Fruit fly (Drosophila melanogaster): ENCODE measurements around the gene CG3823.
A peak's percentile ranks its signal among the peaks of the same experiment; 100 is the strongest.

The CG3823 gene

DNA sequence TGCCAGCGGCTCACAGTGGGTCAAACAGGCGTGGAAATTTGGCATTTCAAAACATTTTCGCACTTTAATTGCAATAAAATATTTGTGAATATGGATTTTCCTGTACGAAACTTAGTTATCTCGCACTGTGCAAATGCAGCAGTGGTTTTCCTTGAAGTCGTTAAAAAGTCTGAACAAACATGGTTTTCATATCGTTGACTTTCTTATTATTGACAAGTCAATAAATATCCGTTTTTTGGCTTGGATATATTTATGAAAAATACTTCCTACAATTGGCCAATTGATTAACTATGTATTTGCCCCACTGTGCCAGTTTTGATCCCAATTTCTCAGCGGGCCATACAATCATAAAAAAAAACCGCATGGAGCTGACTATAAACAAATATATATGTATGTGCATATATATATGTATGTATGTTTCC lies 38.3 kb upstream of the CG3823 start (continued):
- TF ChIP-seq CG4707 (GFP tag; optimal IDR thresholded peaks at IDR 0.05) = peak; percentile 91
- peak; percentile 82 for TF ChIP-seq C15 (GFP tag; IDR thresholded peaks at IDR 0.05)
- TF ChIP-seq E2f1 (GFP tag; IDR thresholded peaks at IDR 0.05) = peak; percentile 93
- TF ChIP-seq E2f2 (GFP tag; IDR thresholded peaks at IDR 0.05) = peak; percentile 84
- peak; percentile 96 for TF ChIP-seq CG34422 (GFP tag; IDR thresholded peaks at IDR 0.05)
- TF ChIP-seq CG16863 (GFP tag; optimal IDR thresholded peaks at IDR 0.05) = peak; percentile 97
- peak; percentile 80 for TF ChIP-seq luna (GFP tag; optimal IDR thresholded peaks at IDR 0.05)
- TF ChIP-seq CkIIα-i1 (GFP tag; IDR thresholded peaks at IDR 0.05) = peak; percentile 70; the same call in 1 of the 2 replicates
- TF ChIP-seq CG2116 (GFP tag; optimal IDR thresholded peaks at IDR 0.05) = peak; percentile 84
- TF ChIP-seq Mrtf (GFP tag; IDR thresholded peaks at IDR 0.05) = peak; percentile 93
- TF ChIP-seq MESR4 (GFP tag; optimal IDR thresholded peaks at IDR 0.05) = peak; percentile 26
- TF ChIP-seq org-1 (GFP tag; optimal IDR thresholded peaks at IDR 0.05) = peak; percentile 97
- peak; percentile 69 for TF ChIP-seq Taf1 (GFP tag; IDR thresholded peaks at IDR 0.05)
- peak; percentile 94 for TF ChIP-seq CG5245 (GFP tag; optimal IDR thresholded peaks at IDR 0.05)
- TF ChIP-seq dysf (GFP tag; IDR thresholded peaks at IDR 0.05) = peak; percentile 96
- peak; percentile 31 for TF ChIP-seq abd-A (tag; optimal IDR thresholded peaks at IDR 0.05)
- TF ChIP-seq zfh2 (GFP tag; optimal IDR thresholded peaks at IDR 0.05) = peak; percentile 89
- TF ChIP-seq HLHmδ (GFP tag; optimal IDR thresholded peaks at IDR 0.05) = no peak
- TF ChIP-seq cg (GFP tag; optimal IDR thresholded peaks at IDR 0.05) = no peak
- peak; percentile 91 for TF ChIP-seq dimm (GFP tag; IDR thresholded peaks at IDR 0.05)
- TF ChIP-seq br (optimal IDR thresholded peaks at IDR 0.05) = no peak
- peak; percentile 81 for TF ChIP-seq CG31224 (GFP tag; IDR thresholded peaks at IDR 0.05)
- TF ChIP-seq CG10543 (GFP tag; optimal IDR thresholded peaks at IDR 0.05) = peak; percentile 91
- peak; percentile 95 for TF ChIP-seq CG8944 (GFP tag; optimal IDR thresholded peaks at IDR 0.05)
- peak; percentile 88 for TF ChIP-seq CG12299 (tag; optimal IDR thresholded peaks at IDR 0.05)
- TF ChIP-seq CTCF (GFP tag; optimal IDR thresholded peaks at IDR 0.05) = peak; percentile 72
- peak; percentile 66 for TF ChIP-seq CG7928 (GFP tag; optimal IDR thresholded peaks at IDR 0.05)
- peak; percentile 96 for TF ChIP-seq CG4820 (GFP tag; optimal IDR thresholded peaks at IDR 0.05)
- peak; percentile 96 for TF ChIP-seq Xrp1 (GFP tag; IDR thresholded peaks at IDR 0.05)
- TF ChIP-seq gcm2 (GFP tag; optimal IDR thresholded peaks at IDR 0.05) = peak; percentile 91
- peak; percentile 87 for TF ChIP-seq peb (GFP tag; IDR thresholded peaks at IDR 0.05)
- peak; percentile 96 for TF ChIP-seq CG17359 (tag; optimal IDR thresholded peaks at IDR 0.05)
- peak; percentile 89 for TF ChIP-seq CG5953 (GFP tag; IDR thresholded peaks at IDR 0.05)
- TF ChIP-seq CG3847 (GFP tag; IDR thresholded peaks at IDR 0.05) = peak; percentile 91
- peak; percentile 95 for TF ChIP-seq CG12942 (GFP tag; optimal IDR thresholded peaks at IDR 0.05)
- TF ChIP-seq dati (GFP tag; IDR thresholded peaks at IDR 0.05) = peak; percentile 83
- TF ChIP-seq lola (GFP tag; optimal IDR thresholded peaks at IDR 0.05) = peak in 1 of 3 experiments; percentile 91
- TF ChIP-seq Dip2 (GFP tag; IDR thresholded peaks at IDR 0.05) = peak; percentile 65
- TF ChIP-seq ind (GFP tag; optimal IDR thresholded peaks at IDR 0.05) = peak; percentile 95
- TF ChIP-seq CG4617 (GFP tag; optimal IDR thresholded peaks at IDR 0.05; ENCODE audit: borderline replicate concordance) = peak; percentile 87
- peak; percentile 73 for TF ChIP-seq CG6175 (GFP tag; IDR thresholded peaks at IDR 0.05)
- peak; percentile 82 for TF ChIP-seq CG2202 (tag; optimal IDR thresholded peaks at IDR 0.05)
- peak; percentile 96 for TF ChIP-seq Camta (GFP tag; optimal IDR thresholded peaks at IDR 0.05)
- TF ChIP-seq unc-4 (GFP tag; IDR thresholded peaks at IDR 0.05; ENCODE audit: partially characterized antibody) = no peak
- TF ChIP-seq Max (GFP tag; optimal IDR thresholded peaks at IDR 0.05) = peak; percentile 97
- peak; percentile 96 for TF ChIP-seq Atf-2 (GFP tag; optimal IDR thresholded peaks at IDR 0.05)
- TF ChIP-seq Lim3 (GFP tag; IDR thresholded peaks at IDR 0.05) = peak; percentile 87
- peak; percentile 89 for TF ChIP-seq gsb (GFP tag; IDR thresholded peaks at IDR 0.05)
- peak; percentile 94 for TF ChIP-seq esg (GFP tag; conservative IDR thresholded peaks at IDR 0.05)
- peak; percentile 91 for TF ChIP-seq pb (GFP tag; optimal IDR thresholded peaks at IDR 0.05)
- peak; percentile 94 for TF ChIP-seq zfh1 (GFP tag; IDR thresholded peaks at IDR 0.05)
- peak; percentile 90 for TF ChIP-seq CG9876 (GFP tag; optimal IDR thresholded peaks at IDR 0.05)
- peak; percentile 89 for TF ChIP-seq gce (GFP tag; IDR thresholded peaks at IDR 0.05)

Data from whole organism, embryonic.